Fruit fly (Drosophila melanogaster): ENCODE results near the gene bdwf.

bdwf gene

dm6 chr3R:17066828-17067430 is 24.0 kb upstream of the bdwf start (continued):
- TF ChIP-seq CG12769 (tag; optimal IDR thresholded peaks at IDR 0.05), result peak; percentile 89
- no peak for TF ChIP-seq Dek (tag; optimal IDR thresholded peaks at IDR 0.05)
- TF ChIP-seq CG7372 (GFP tag; IDR thresholded peaks at IDR 0.05), result peak; percentile 81; the same call in 1 of the 2 replicates
- no peak for TF ChIP-seq Oli (tag; optimal IDR thresholded peaks at IDR 0.05)

DNA sequence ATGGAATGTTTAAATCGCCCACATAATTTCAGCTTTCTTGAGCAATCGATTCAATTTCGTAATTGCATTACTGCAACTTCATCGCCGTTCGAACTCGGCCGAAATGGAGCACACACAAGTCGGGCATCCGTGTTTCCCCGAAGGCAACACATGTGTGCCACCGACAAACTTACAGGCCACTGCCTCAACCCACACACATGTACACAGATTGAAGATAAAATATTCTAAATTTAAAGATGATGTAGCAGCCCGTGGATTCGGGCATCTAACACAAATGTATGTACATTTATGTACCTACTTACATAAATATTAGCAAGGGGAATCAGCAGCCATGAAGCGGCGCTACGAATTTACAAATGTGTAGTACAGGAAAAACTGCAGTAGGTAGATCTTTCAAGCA is 23.1 kb upstream of the bdwf start:
- TF ChIP-seq disco-r (GFP tag; optimal IDR thresholded peaks at IDR 0.05) (no peak), CG11456 (GFP tag; IDR thresholded peaks at IDR 0.05) (no peak), Sry-δ (GFP tag; optimal IDR thresholded peaks at IDR 0.05) (no peak), Med (GFP tag) (peak; percentile 29), CG6272 (GFP tag; IDR thresholded peaks at IDR 0.05) (no peak), CG6254 (GFP tag; optimal IDR thresholded peaks at IDR 0.05) (no peak), MTF-1 (GFP tag; optimal IDR thresholded peaks at IDR 0.05; ENCODE audit: borderline replicate concordance) (no peak), Sox100B (GFP tag; optimal IDR thresholded peaks at IDR 0.05) (no peak), lab (GFP tag; optimal IDR thresholded peaks at IDR 0.05) (no peak), insv (GFP tag; optimal IDR thresholded peaks at IDR 0.05) (no peak), E2f1 (GFP tag; IDR thresholded peaks at IDR 0.05) (no peak), tup (GFP tag; optimal IDR thresholded peaks at IDR 0.05) (no peak), twi (tag; optimal IDR thresholded peaks at IDR 0.05) (peak; percentile 67), dmrt11E (tag; optimal IDR thresholded peaks at IDR 0.05) (no peak), ci (GFP tag; IDR thresholded peaks at IDR 0.05) (0 out of 3 replicates have a peak, but pooled peaks have one; percentile 38), sr (GFP tag; IDR thresholded peaks at IDR 0.05) (peak; percentile 63; the same call in 2 of the 3 replicates), sens-2 (GFP tag; IDR thresholded peaks at IDR 0.05) (no peak), NFAT (GFP tag; IDR thresholded peaks at IDR 0.05) (no peak), sqz (GFP tag; optimal IDR thresholded peaks at IDR 0.05) (no peak), CG33557 (GFP tag; optimal IDR thresholded peaks at IDR 0.05) (no peak), CrebB (tag; optimal IDR thresholded peaks at IDR 0.05) (no peak), CG12769 (tag; optimal IDR thresholded peaks at IDR 0.05) (peak; percentile 60), CG14050 (GFP tag; IDR thresholded peaks at IDR 0.05) (no peak), dan (GFP tag; IDR thresholded peaks at IDR 0.05) (no peak), CG17912 (GFP tag; optimal IDR thresholded peaks at IDR 0.05) (no peak), CG34224 (GFP tag; IDR thresholded peaks at IDR 0.05; ENCODE audit: partially characterized antibody) (no peak), Nf-YA (GFP tag; IDR thresholded peaks at IDR 0.05) (no peak), Bteb2 (GFP tag; optimal IDR thresholded peaks at IDR 0.05) (no peak)

dm6 chr3R:17065018-17065784 is 22.3 kb upstream of the bdwf start:
- no peak for TF ChIP-seq zen2 (GFP tag; IDR thresholded peaks at IDR 0.05; ENCODE audit: partially characterized antibody)
- peak; percentile 97 for TF ChIP-seq unpg (GFP tag; optimal IDR thresholded peaks at IDR 0.05)
- 0 out of 3 replicates have a peak, but pooled peaks have one; percentile 47 for TF ChIP-seq jigr1 (GFP tag; IDR thresholded peaks at IDR 0.05)
- no peak for TF ChIP-seq ato (GFP tag; IDR thresholded peaks at IDR 0.05; ENCODE audit: partially characterized antibody)
- TF ChIP-seq danr (GFP tag; IDR thresholded peaks at IDR 0.05), result peak; percentile 82
- TF ChIP-seq B-H2 (GFP tag; optimal IDR thresholded peaks at IDR 0.05), result peak; percentile 69
- TF ChIP-seq CG1233 (GFP tag; optimal IDR thresholded peaks at IDR 0.05), result peak; percentile 83
- TF ChIP-seq CG3281 (GFP tag; optimal IDR thresholded peaks at IDR 0.05), result peak; percentile 94
- peak; percentile 85 for TF ChIP-seq Dek (tag; optimal IDR thresholded peaks at IDR 0.05)
- no peak for TF ChIP-seq hth (optimal IDR thresholded peaks at IDR 0.05)
- peak; percentile 89 for TF ChIP-seq ems (GFP tag; optimal IDR thresholded peaks at IDR 0.05)
- peak; percentile 96 for TF ChIP-seq Dad (GFP tag; optimal IDR thresholded peaks at IDR 0.05)
- TF ChIP-seq Meics (GFP tag; optimal IDR thresholded peaks at IDR 0.05), result peak; percentile 94
- peak; percentile 83 for TF ChIP-seq Nf-YB (GFP tag; optimal IDR thresholded peaks at IDR 0.05)
- peak; percentile 87 for TF ChIP-seq CG4360 (GFP tag; IDR thresholded peaks at IDR 0.05)
- peak; percentile 80 for TF ChIP-seq CG8359 (GFP tag; optimal IDR thresholded peaks at IDR 0.05; ENCODE audit: borderline replicate concordance)
- TF ChIP-seq Bdp1 (GFP tag; optimal IDR thresholded peaks at IDR 0.05), result peak; percentile 79
